Fruit fly (Drosophila melanogaster) whole organism, pupa: ENCODE results near the gene CG34305.
A peak's percentile ranks its signal among the peaks of the same experiment; 100 is the strongest.

ENCODE experiments used
- CG14655 ChIP-seq: fragments of 200-800 bp; sonication (Bioruptor generic); optimal IDR thresholded peaks from 3 replicates; lab custom pipeline; 2017; ENCODE audit warnings: mild to moderate bottlenecking, missing biosample characterization, missing genetic modification reagents, missing genetic modification characterization
- fd96Ca ChIP-seq: fragments of 200-800 bp; sonication (Bioruptor generic); IDR thresholded peaks from 3 replicates; pipeline ENCODE4 v1.3.6; 2022; ENCODE audit warnings: missing biosample characterization, missing genetic modification characterization

DNA sequence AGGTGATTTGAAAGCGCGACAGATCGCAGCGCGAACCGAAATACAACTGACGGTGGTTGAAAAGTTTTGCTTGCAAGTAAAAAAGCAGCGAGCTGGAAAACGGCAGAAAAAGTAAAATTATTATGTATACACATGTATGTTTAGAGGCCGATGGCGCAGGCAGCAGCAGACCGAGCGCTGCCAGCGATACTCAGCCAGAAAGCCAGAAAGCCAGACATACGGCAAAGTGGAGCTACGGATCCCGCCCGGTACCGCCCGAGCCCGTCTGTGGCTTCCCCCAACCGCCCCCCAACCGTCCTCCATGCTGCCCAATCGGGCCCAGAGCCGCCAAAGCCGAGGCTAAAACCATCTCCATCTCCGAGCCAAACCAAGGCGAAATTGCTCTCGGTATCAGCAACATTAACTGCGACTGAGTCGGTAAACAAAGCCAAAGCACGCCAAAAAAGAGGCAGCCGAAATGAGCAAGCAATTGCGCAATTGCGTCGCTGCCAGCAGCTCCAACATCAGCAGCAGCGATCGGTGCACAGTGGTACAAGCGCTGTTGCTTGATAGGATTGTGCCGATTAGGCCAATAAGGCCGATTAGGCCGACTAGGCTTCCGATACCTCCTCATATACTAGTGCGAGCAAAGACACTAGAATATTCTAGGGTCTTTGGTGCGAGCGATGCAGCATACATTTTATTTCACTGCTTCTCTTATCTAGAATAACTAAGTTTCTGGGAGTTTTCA lies 27.5 kb downstream of the CG34305 start, which contains the start of gene CG14636:
- TF ChIP-seq fd96Ca (peak; percentile 83), CG14655 (GFP tag; lab: Kevin White, UChicago) (no peak)
